Worm (Caenorhabditis elegans): ENCODE results near the gene F47B8.8.

- TF ChIP-seq zim-3 (tag; optimal IDR thresholded peaks at IDR 0.05), result no peak
- TF ChIP-seq C17E4.6 (GFP tag; IDR thresholded peaks at IDR 0.05), result no peak
- no peak for TF ChIP-seq nhr-90 (tag; optimal IDR thresholded peaks at IDR 0.05)
- TF ChIP-seq dox-1 (GFP tag; IDR thresholded peaks at IDR 0.05), result no peak
Measured at ce11 chrV:14380242-14380641, 48.7 kb downstream of the F47B8.8 start.

All from whole organism, young adult.